Fruit fly (Drosophila melanogaster) Kc167 (cell line): ENCODE results near the gene MED10.

Experiments
- Myc ChIP-seq: fragments of >200 bp; optimal IDR thresholded peaks from 2 replicates; lab custom pipeline; 2017; ENCODE audit warnings: missing external identifiers
- Sin3A ChIP-seq: fragments of >200 bp; optimal IDR thresholded peaks from 2 replicates; lab custom pipeline; 2018; ENCODE audit warnings: missing external identifiers
- h ChIP-seq: fragments of >200 bp; optimal IDR thresholded peaks from 3 replicates; lab custom pipeline; 2018; ENCODE audit warnings: missing external identifiers
- insv ChIP-seq: fragments of >200 bp; optimal IDR thresholded peaks from 3 replicates; lab custom pipeline; 2018; ENCODE audit warnings: missing external identifiers
- psq ChIP-seq: fragments of >200 bp; optimal IDR thresholded peaks from 2 replicates; lab custom pipeline; 2017; ENCODE audit warnings: missing external identifiers
- ttk ChIP-seq: sonication (Bioruptor generic); optimal IDR thresholded peaks from 2 replicates; lab custom pipeline; 2017; ENCODE audit warnings: missing external identifiers

MED10 gene

DNA sequence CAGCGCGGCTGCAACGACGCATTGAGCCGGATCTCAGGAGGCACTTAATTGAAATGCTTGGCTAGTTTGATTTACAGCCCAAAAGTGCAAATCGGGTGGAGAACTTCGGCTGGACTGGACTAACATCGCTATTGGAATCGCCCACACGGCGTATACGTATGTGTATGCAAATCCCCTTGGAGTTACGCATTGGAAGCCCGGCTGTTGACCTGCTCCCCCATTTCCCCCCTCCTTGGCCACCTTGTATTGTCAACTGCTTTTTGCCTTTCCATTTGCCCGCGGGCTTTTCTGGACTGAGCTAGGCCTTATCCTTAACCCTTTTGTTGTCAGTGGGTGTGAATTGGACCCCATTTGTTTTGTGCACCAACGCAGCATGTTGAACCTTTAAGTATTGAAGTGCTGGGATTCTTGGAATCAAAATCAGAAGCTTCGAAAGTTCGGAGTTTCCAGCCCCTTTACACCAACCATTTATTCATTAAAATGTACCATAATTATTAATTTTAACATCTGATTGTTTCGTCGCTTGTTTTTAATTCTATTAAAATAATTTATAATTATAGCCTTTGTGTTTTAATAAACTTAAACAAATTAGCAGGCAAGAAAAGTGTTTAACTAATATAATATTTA lies 43.6 kb downstream of the MED10 start:
- no peak for TF ChIP-seq Myc (lab: Kevin White, UChicago)
- no peak for TF ChIP-seq ttk (lab: Kevin White, UChicago)
- TF ChIP-seq h (lab: Kevin White, UChicago): no peak
- TF ChIP-seq insv: no peak
- no peak for TF ChIP-seq psq (lab: Kevin White, UChicago)
- TF ChIP-seq Sin3A (lab: Kevin White, UChicago): no peak

DNA sequence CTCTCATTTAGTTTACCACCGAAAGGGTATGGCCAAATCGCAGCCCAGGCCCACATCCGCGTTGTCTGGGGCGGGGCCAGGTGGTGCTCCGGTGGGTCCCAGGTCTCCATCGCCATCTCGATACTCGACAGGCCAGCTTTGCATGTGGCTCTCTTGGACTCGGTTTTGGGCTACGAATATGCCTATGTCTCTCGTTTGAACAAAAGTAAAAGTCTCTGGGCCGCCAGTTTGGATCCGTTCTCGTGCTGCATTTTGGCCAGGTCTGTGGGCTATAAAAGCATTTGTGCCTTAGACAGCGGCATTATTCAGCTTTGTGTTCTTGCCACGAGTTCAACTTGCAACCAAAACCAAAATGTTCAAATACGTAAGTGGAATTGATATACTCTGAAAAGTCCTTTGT lies 45.3 kb downstream of the MED10 start, which contains the start of gene CG13065:
Gene CG13065 (plus strand): TSS at position 301 of the 400 bp plus-strand sequence.
- TF ChIP-seq Sin3A (lab: Kevin White, UChicago): no peak
- no peak for TF ChIP-seq Myc (lab: Kevin White, UChicago)
- TF ChIP-seq insv: no peak
- no peak for TF ChIP-seq ttk (lab: Kevin White, UChicago)
- no peak for TF ChIP-seq h (lab: Kevin White, UChicago)
- no peak for TF ChIP-seq psq (lab: Kevin White, UChicago)

DNA sequence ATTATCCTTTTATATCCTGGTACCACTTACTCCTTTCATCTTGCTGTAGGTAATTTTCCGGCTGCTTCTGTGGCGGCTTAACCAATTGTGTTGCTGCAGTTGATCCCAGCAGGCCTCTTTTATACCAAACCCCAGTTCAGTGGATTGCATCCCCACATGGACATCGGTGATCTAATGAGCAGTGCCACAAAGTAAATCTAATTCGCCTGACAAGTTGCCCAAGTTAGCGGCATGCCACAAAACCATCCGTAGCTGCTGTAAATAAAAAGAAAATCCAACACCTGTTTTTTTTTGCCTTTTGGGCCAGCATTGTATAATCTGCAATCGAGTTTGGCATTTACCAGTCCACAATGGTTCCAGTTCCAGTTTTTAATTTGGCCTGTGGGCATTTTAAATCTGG lies 47.3 kb downstream of the MED10 start, which contains the start of gene CG13050:
Gene CG13050 (minus strand): TSS at position 101 of the 400 bp plus-strand sequence.
- TF ChIP-seq Sin3A (lab: Kevin White, UChicago) (no peak), insv (no peak), ttk (lab: Kevin White, UChicago) (no peak), psq (lab: Kevin White, UChicago) (no peak), Myc (lab: Kevin White, UChicago) (no peak), h (lab: Kevin White, UChicago) (no peak)

DNA sequence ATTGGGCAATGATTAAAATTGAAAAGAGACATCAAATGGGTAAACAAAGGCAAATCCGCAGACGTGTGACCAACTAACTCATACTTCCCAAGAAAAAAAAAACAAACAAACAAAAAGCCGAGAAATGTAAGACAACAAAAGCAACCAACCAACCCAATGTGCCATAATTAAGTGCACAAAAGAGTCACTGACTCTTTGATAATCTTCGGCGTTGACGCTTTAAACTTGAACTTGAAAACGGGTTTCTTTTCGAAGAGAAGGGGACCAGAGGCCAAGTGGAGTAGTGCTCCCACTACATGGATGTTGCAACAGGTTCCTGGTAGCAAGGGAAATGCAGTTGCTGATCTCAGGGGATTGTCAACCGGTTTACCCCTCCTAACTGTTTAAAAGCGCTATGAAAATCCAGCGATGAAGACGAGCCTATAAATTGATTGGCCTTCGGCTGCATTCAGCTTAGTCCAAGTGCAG lies 48.1 kb downstream of the MED10 start, which contains the start of gene CG13064:
Gene CG13064 (plus strand): TSS at position 418 of the 468 bp plus-strand sequence.
- TF ChIP-seq ttk (lab: Kevin White, UChicago): no peak

DNA sequence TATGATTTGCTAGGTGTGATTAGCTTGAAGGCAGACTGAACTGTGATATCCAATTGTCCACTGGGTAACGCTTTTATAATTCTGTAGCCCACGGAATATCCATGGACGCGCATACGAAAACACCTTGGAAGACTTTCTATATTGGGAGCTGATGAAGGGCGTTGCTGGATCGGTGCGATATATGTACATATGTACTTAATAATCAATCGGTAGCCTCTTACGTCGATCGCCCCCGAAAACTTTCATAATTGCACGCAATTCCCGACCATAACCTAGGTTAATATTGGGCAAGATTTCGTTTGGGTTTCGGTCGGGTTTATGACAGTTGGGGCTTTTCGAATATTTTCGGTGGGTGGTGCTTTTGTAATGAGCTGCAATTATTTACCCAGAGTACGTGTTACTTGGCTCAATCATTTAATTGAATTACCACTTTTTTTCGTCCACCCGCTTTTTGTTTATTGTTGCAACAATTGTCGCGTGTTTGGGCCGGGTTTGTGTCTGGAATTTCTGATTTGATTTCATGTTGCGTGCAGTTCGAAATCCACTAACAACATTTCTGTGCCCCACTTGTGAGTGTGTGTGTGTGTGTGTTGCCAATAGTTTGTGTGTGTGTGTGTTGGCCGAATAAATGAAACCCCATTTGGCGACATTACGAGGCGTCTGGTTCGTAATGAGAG lies 50.1 kb downstream of the MED10 start, which contains the start of gene CG13049:
Gene CG13049 (minus strand): TSS at position 51 of the 677 bp plus-strand sequence.
- TF ChIP-seq psq (lab: Kevin White, UChicago) (no peak), insv (no peak), ttk (lab: Kevin White, UChicago) (no peak)
